Worm (Caenorhabditis elegans) whole organism, L1 larva: ENCODE results near the gene W03C9.1.

Experiments
- C16A3.4 ChIP-seq: fragments of 150-350 bp; optimal IDR thresholded peaks from 2 replicates; lab custom pipeline; 2014; ENCODE audit warnings: missing biosample characterization, missing genetic modification characterization
- C34B4.2 ChIP-seq: sonication (generic microtip); optimal IDR thresholded peaks from 2 replicates; lab custom pipeline; 2017; ENCODE audit warnings: mild to moderate bottlenecking, missing genetic modification characterization, missing compliant biosample characterization
- F16B12.6 ChIP-seq: fragments of 150-350 bp; optimal IDR thresholded peaks from 2 replicates; lab custom pipeline; 2014; ENCODE audit warnings: missing biosample characterization, missing genetic modification characterization
- Y116A8C.19 ChIP-seq: sonication (generic microtip); optimal IDR thresholded peaks from 2 replicates; lab custom pipeline; 2016; ENCODE audit warnings: missing compliant biosample characterization, missing genetic modification characterization, borderline replicate concordance
- alr-1 ChIP-seq: fragments of 200-800 bp; sonication (Bioruptor generic); optimal IDR thresholded peaks from 2 replicates; lab custom pipeline; 2018; ENCODE audit warnings: borderline replicate concordance, mild to moderate bottlenecking, missing genetic modification characterization, missing compliant biosample characterization
- aly-2 ChIP-seq: fragments of 150-350 bp; optimal IDR thresholded peaks from 2 replicates; lab custom pipeline; 2014; ENCODE audit warnings: missing biosample characterization, missing genetic modification characterization
- ama-1 ChIP-seq: fragments of 150-350 bp; optimal IDR thresholded peaks from 2 replicates; lab custom pipeline; 2014
- ceh-63 ChIP-seq: fragments of 200-800 bp; sonication (Bioruptor generic); optimal IDR thresholded peaks from 2 replicates; lab custom pipeline; 2018; ENCODE audit warnings: mild to moderate bottlenecking, missing genetic modification characterization, missing compliant biosample characterization
- ceh-88 ChIP-seq: fragments of 200-800 bp; sonication (Bioruptor generic); IDR thresholded peaks from 2 replicates; pipeline ENCODE4 v1.3.6; 2022; ENCODE audit warnings: missing genetic modification characterization, missing compliant biosample characterization
- ces-1 ChIP-seq: fragments of 150-350 bp; optimal IDR thresholded peaks from 2 replicates; lab custom pipeline; 2014; ENCODE audit warnings: missing biosample characterization, missing genetic modification reagents, missing genetic modification characterization
- dsc-1 ChIP-seq: sonication (generic microtip); optimal IDR thresholded peaks from 2 replicates; lab custom pipeline; 2016; ENCODE audit warnings: mild to moderate bottlenecking, missing genetic modification characterization, missing compliant biosample characterization
- efl-1 ChIP-seq, 4 experiments: fragments of 150-350 bp; optimal IDR thresholded peaks in 3 of 4; peaks in 1 of 4; 1 replicate in 1 of 4; 2 replicates in 3 of 4; lab custom pipeline; 2014; ENCODE audit warnings: missing biosample characterization in 2 of 4, missing genetic modification characterization in 2 of 4, missing genetic modification reagents in 2 of 4
- efl-3 ChIP-seq: fragments of 200-800 bp; sonication (Bioruptor generic); optimal IDR thresholded peaks from 2 replicates; lab custom pipeline; 2018; ENCODE audit warnings: mild to moderate bottlenecking, missing genetic modification characterization, missing compliant biosample characterization
- elt-2 ChIP-seq: sonication (generic microtip); optimal IDR thresholded peaks from 2 replicates; lab custom pipeline; 2016; ENCODE audit warnings: missing genetic modification characterization, mild to moderate bottlenecking, inconsistent platforms, missing compliant biosample characterization, missing genetic modification reagents
- elt-3 ChIP-seq, 6 experiments: fragments of 150-350 bp in 1 of 6; sonication (generic microtip); optimal IDR thresholded peaks; 2 replicates each; lab custom pipeline; 2017 to 2018; ENCODE audit warnings: missing biosample characterization in 6 of 6, missing genetic modification characterization in 6 of 6, inconsistent platforms in 1 of 6
- fkh-10 ChIP-seq: sonication (generic microtip); optimal IDR thresholded peaks from 2 replicates; lab custom pipeline; 2017; ENCODE audit warnings: missing biosample characterization, missing genetic modification reagents, missing genetic modification characterization
- fkh-4 ChIP-seq: sonication (generic microtip); optimal IDR thresholded peaks from 2 replicates; lab custom pipeline; 2016; ENCODE audit warnings: missing compliant biosample characterization, missing genetic modification characterization, borderline replicate concordance
- hlh-4 ChIP-seq: sonication (generic microtip); optimal IDR thresholded peaks from 2 replicates; lab custom pipeline; 2016; ENCODE audit warnings: mild to moderate bottlenecking, missing genetic modification characterization, missing compliant biosample characterization
- hpl-2 ChIP-seq: fragments of 150-350 bp; optimal IDR thresholded peaks from 2 replicates; lab custom pipeline; 2014; ENCODE audit warnings: missing biosample characterization, missing genetic modification reagents, missing genetic modification characterization
- irx-1 ChIP-seq: sonication (generic microtip); optimal IDR thresholded peaks from 2 replicates; lab custom pipeline; 2016; ENCODE audit warnings: missing genetic modification characterization, missing compliant biosample characterization
- jun-1 ChIP-seq: fragments of 150-350 bp; optimal IDR thresholded peaks from 2 replicates; lab custom pipeline; 2014; ENCODE audit warnings: missing biosample characterization, missing genetic modification reagents, missing genetic modification characterization
- lin-13 ChIP-seq: fragments of 150-350 bp; optimal IDR thresholded peaks from 2 replicates; lab custom pipeline; 2014; ENCODE audit warnings: missing biosample characterization, missing genetic modification reagents, missing genetic modification characterization
- lin-14 ChIP-seq: fragments of 200-800 bp; sonication (Bioruptor generic); optimal IDR thresholded peaks from 2 replicates; lab custom pipeline; 2018; ENCODE audit warnings: mild to moderate bottlenecking, missing genetic modification characterization, moderate library complexity, missing compliant biosample characterization
- lin-15B ChIP-seq: fragments of 150-350 bp; sonication (generic microtip); optimal IDR thresholded peaks from 3 replicates; lab custom pipeline; 2014; ENCODE audit warnings: missing biosample characterization, missing genetic modification characterization
- lin-35 ChIP-seq, 2 experiments: fragments of 150-350 bp; optimal IDR thresholded peaks; 2 replicates each; lab custom pipeline; 2014; ENCODE audit warnings: missing biosample characterization in 2 of 2, missing genetic modification characterization in 2 of 2, missing genetic modification reagents in 2 of 2
- lsy-2 ChIP-seq, 2 experiments: fragments of 150-350 bp; optimal IDR thresholded peaks; 2 replicates each; lab custom pipeline; 2014; ENCODE audit warnings: missing biosample characterization in 2 of 2, missing genetic modification characterization in 2 of 2
- mab-9 ChIP-seq: fragments of 200-800 bp; sonication (Bioruptor generic); IDR thresholded peaks from 2 replicates; pipeline ENCODE4 v1.3.6; 2022; ENCODE audit warnings: missing genetic modification reagents, missing genetic modification characterization, missing compliant biosample characterization
- mdl-1 ChIP-seq, 2 experiments: fragments of 150-350 bp; optimal IDR thresholded peaks; 2 replicates each; lab custom pipeline; 2014 to 2017; ENCODE audit warnings: missing biosample characterization in 2 of 2, missing genetic modification characterization in 2 of 2, inconsistent platforms in 1 of 2
- mep-1 ChIP-seq: fragments of 150-350 bp; optimal IDR thresholded peaks from 2 replicates; lab custom pipeline; 2014; ENCODE audit warnings: missing biosample characterization, missing genetic modification characterization
- nhr-11 ChIP-seq: fragments of 150-350 bp; optimal IDR thresholded peaks from 2 replicates; lab custom pipeline; 2014; ENCODE audit warnings: missing biosample characterization, missing genetic modification characterization
- nhr-12 ChIP-seq: sonication (generic microtip); optimal IDR thresholded peaks from 2 replicates; lab custom pipeline; 2017; ENCODE audit warnings: missing biosample characterization, missing genetic modification characterization
- nhr-19 ChIP-seq: fragments of 200-800 bp; sonication (Bioruptor generic); conservative IDR thresholded peaks from 2 replicates; pipeline ENCODE4 v1.3.6; 2022; ENCODE audit warnings: missing genetic modification characterization, missing compliant biosample characterization
- nhr-20 ChIP-seq: sonication (generic microtip); optimal IDR thresholded peaks from 2 replicates; lab custom pipeline; 2016; ENCODE audit warnings: mild to moderate bottlenecking, missing genetic modification characterization, missing compliant biosample characterization
- nhr-237 ChIP-seq: fragments of 150-350 bp; optimal IDR thresholded peaks from 2 replicates; lab custom pipeline; 2014; ENCODE audit warnings: missing biosample characterization, missing genetic modification characterization
- nhr-28 ChIP-seq: fragments of 150-350 bp; optimal IDR thresholded peaks from 2 replicates; lab custom pipeline; 2014; ENCODE audit warnings: missing biosample characterization, missing genetic modification characterization
- nhr-76 ChIP-seq: sonication (generic microtip); optimal IDR thresholded peaks from 2 replicates; lab custom pipeline; 2017; ENCODE audit warnings: missing biosample characterization, missing genetic modification characterization
- nhr-90 ChIP-seq: sonication (generic microtip); optimal IDR thresholded peaks from 2 replicates; lab custom pipeline; 2016; ENCODE audit warnings: mild to moderate bottlenecking, missing genetic modification characterization, missing compliant biosample characterization; ENCODE audit not compliant: poor library complexity
- pag-3 ChIP-seq: sonication (generic microtip); optimal IDR thresholded peaks from 2 replicates; lab custom pipeline; 2017; ENCODE audit warnings: missing genetic modification characterization, mild to moderate bottlenecking, missing compliant biosample characterization, antibody characterized with exemption, borderline replicate concordance; ENCODE audit not compliant: insufficient read depth
- skn-1 ChIP-seq: fragments of 150-350 bp; optimal IDR thresholded peaks from 2 replicates; lab custom pipeline; 2014; ENCODE audit warnings: missing biosample characterization, missing genetic modification characterization
- snpc-4 ChIP-seq: fragments of 150-350 bp; optimal IDR thresholded peaks from 2 replicates; lab custom pipeline; 2014; ENCODE audit warnings: missing biosample characterization, missing genetic modification characterization
- snu-23 ChIP-seq: sonication (generic microtip); optimal IDR thresholded peaks from 2 replicates; lab custom pipeline; 2016; ENCODE audit warnings: missing genetic modification characterization, missing compliant biosample characterization
- sox-4 ChIP-seq: sonication (generic microtip); optimal IDR thresholded peaks from 2 replicates; lab custom pipeline; 2016; ENCODE audit warnings: missing genetic modification characterization, missing compliant biosample characterization
- sptf-1 ChIP-seq: fragments of 150-350 bp; optimal IDR thresholded peaks from 2 replicates; lab custom pipeline; 2014; ENCODE audit warnings: missing biosample characterization, missing genetic modification characterization
- sup-37 ChIP-seq: fragments of 200-800 bp; sonication (Bioruptor generic); optimal IDR thresholded peaks from 2 replicates; lab custom pipeline; 2018; ENCODE audit warnings: mild to moderate bottlenecking, missing genetic modification characterization, missing compliant biosample characterization
- swsn-7 ChIP-seq: sonication (generic microtip); optimal IDR thresholded peaks from 2 replicates; lab custom pipeline; 2016; ENCODE audit warnings: missing genetic modification characterization, missing compliant biosample characterization
- unc-130 ChIP-seq: fragments of 150-350 bp; optimal IDR thresholded peaks from 2 replicates; lab custom pipeline; 2017; ENCODE audit warnings: missing biosample characterization, missing genetic modification characterization, inconsistent platforms
- unc-30 ChIP-seq: sonication (generic microtip); optimal IDR thresholded peaks from 2 replicates; lab custom pipeline; 2017; ENCODE audit warnings: missing biosample characterization, missing genetic modification characterization
- unc-86 ChIP-seq: sonication (generic microtip); optimal IDR thresholded peaks from 2 replicates; lab custom pipeline; 2016; ENCODE audit warnings: missing genetic modification characterization, missing compliant biosample characterization
- unc-98 ChIP-seq: fragments of 200-800 bp; sonication (Bioruptor generic); IDR thresholded peaks from 2 replicates; pipeline ENCODE4 v1.3.6; 2022; ENCODE audit warnings: missing genetic modification characterization, missing compliant biosample characterization
- vab-15 ChIP-seq: sonication (generic microtip); optimal IDR thresholded peaks from 2 replicates; lab custom pipeline; 2017; ENCODE audit warnings: missing genotype, mild to moderate bottlenecking, missing genetic modification characterization, missing compliant biosample characterization
- xbp-1 ChIP-seq: sonication (generic microtip); optimal IDR thresholded peaks from 2 replicates; lab custom pipeline; 2016; ENCODE audit warnings: missing genetic modification characterization, missing compliant biosample characterization
- ztf-11 ChIP-seq, 2 experiments: sonication (generic microtip); optimal IDR thresholded peaks; 2 replicates each; lab custom pipeline; 2016 to 2017; ENCODE audit warnings: missing genetic modification characterization in 2 of 2, missing biosample characterization in 1 of 2, missing compliant biosample characterization in 1 of 2
- ztf-4 ChIP-seq: fragments of 150-350 bp; optimal IDR thresholded peaks from 2 replicates; lab custom pipeline; 2014; ENCODE audit warnings: missing biosample characterization, missing genetic modification characterization

Gene W03C9.1

DNA sequence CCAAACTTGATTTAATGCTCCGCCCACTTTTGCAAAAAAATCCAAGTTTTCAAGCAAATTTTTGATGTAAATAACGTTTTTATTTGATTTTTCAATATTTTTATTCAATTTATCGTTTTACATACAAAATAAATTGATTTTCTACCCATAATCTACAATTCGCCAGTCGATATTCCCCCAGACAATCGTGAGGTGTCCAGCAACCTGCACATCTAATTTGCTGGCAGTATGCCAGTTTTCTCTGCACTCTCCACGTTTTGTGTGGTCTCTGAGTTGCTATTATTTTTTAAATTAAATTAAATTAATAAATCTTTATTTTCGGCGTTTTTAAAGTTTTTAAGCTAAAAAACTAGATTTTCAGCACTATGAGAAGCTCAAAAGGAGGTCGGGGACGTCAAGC lies 18.2 kb upstream of the W03C9.1 start:
- TF ChIP-seq Y116A8C.19 (tag; lab: Kevin White, UChicago) (no peak), sptf-1 (tag; lab: Kevin White, UChicago) (no peak), nhr-90 (tag; lab: Kevin White, UChicago) (peak; percentile 95), mdl-1 (tag; optimal IDR thresholded peaks at IDR 0.05; lab: Kevin White, UChicago) (peak in 1 of 2 experiments; percentile 80), jun-1 (peak; percentile 71), nhr-12 (tag; lab: Kevin White, UChicago) (no peak), ces-1 (GFP tag; lab: Kevin White, UChicago) (peak; percentile 77), lin-13 (GFP tag; lab: Kevin White, UChicago) (peak; percentile 86), vab-15 (tag; lab: Kevin White, UChicago) (peak; percentile 77), ztf-4 (tag; lab: Kevin White, UChicago) (peak; percentile 78), elt-3 (tag; optimal IDR thresholded peaks at IDR 0.05; lab: Kevin White, UChicago) (peak in 4 of 6 experiments; percentile 27 to 82 (median 53)), hlh-4 (tag; lab: Kevin White, UChicago) (peak; percentile 61), pag-3 (tag; lab: Kevin White, UChicago) (no peak), swsn-7 (tag; lab: Kevin White, UChicago) (peak; percentile 87), hpl-2 (GFP tag; lab: Kevin White, UChicago) (no peak), unc-98 (GFP tag; lab: Robert Waterston, UW) (peak; percentile 22; the same call in 1 of the 2 replicates), ceh-88 (GFP tag; lab: Robert Waterston, UW) (peak; percentile 89), ztf-11 (tag; optimal IDR thresholded peaks at IDR 0.05; lab: Kevin White, UChicago) (peak in 1 of 2 experiments; percentile 87), alr-1 (tag; lab: Kevin White, UChicago) (no peak), unc-130 (tag; lab: Kevin White, UChicago) (peak; percentile 95), fkh-10 (peak; percentile 80), snpc-4 (tag; lab: Kevin White, UChicago) (no peak), F16B12.6 (tag; lab: Kevin White, UChicago) (peak; percentile 34), nhr-237 (peak; percentile 57), xbp-1 (peak; percentile 92), mep-1 (tag; lab: Kevin White, UChicago) (peak; percentile 93), unc-30 (tag; lab: Kevin White, UChicago) (no peak), elt-2 (tag; lab: Kevin White, UChicago) (peak; percentile 75), dsc-1 (tag; lab: Kevin White, UChicago) (peak; percentile 84), nhr-19 (GFP tag; lab: Robert Waterston, UW) (peak; percentile 91), irx-1 (tag; lab: Kevin White, UChicago) (peak; percentile 33), aly-2 (no peak), lin-14 (peak; percentile 95), lsy-2 (tag; optimal IDR thresholded peaks at IDR 0.05; lab: Kevin White, UChicago) (peak; percentile 93 to 94), ceh-63 (GFP tag; lab: Kevin White, UChicago) (no peak), lin-15B (tag; lab: Kevin White, UChicago) (peak; percentile 87), C16A3.4 (tag; lab: Kevin White, UChicago) (peak; percentile 81), efl-3 (GFP tag; lab: Kevin White, UChicago) (peak; percentile 47), nhr-76 (tag; lab: Kevin White, UChicago) (no peak), mab-9 (GFP tag; lab: Robert Waterston, UW) (peak; percentile 80), nhr-28 (tag; lab: Kevin White, UChicago) (no peak), lin-35 (GFP tag; optimal IDR thresholded peaks at IDR 0.05; lab: Kevin White, UChicago) (peak; percentile 72 to 83), C34B4.2 (no peak), unc-86 (peak; percentile 80), nhr-11 (tag; lab: Kevin White, UChicago) (peak; percentile 90), ama-1 (lab: Kevin White, UChicago) (no peak), skn-1 (tag; lab: Kevin White, UChicago) (peak; percentile 80), sup-37 (GFP tag; lab: Kevin White, UChicago) (no peak), fkh-4 (tag; lab: Kevin White, UChicago) (peak; percentile 53), sox-4 (tag; lab: Kevin White, UChicago) (peak; percentile 86), efl-1 (optimal IDR thresholded peaks at IDR 0.05; lab: Kevin White, UChicago) (peak; percentile 83 to 90), efl-1 (GFP tag; optimal IDR thresholded peaks at IDR 0.05 in 1 of 2; lab: Kevin White, UChicago) (peak; percentile 69 to 97), nhr-20 (tag; lab: Kevin White, UChicago) (peak; percentile 92), snu-23 (GFP tag; lab: Kevin White, UChicago) (peak; percentile 90)
